Worm (Caenorhabditis elegans): ENCODE measurements around the gene H37A05.2.
A peak's percentile ranks its signal among the peaks of the same experiment; 100 is the strongest.

H37A05.2 gene

DNA sequence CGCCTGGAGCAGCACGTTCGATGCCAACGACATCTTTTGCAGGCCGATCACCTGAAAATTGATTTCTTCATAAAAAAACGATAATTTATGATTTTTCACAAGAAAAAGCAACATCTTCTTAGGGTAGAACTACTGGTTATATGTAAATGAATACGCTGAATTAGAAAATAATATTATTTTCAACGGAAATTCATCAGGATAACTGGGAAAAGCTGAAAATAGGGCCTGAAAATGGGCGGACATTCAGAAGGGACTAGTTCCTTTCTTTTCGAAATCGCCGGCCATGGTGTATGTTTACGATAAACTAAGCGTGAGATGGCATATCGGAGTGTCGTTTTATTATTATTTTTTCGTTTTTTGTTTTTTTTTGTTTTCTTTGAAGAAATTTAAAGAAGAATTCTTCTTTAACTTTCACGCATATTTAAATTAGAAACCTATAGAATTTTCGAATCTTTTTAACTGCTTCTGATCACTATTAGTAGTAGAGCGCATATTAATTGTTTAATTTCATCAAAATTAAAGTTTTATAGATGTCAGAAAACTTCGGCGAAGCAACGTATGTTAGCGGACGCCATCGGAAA, 8.4 kb downstream of the H37A05.2 start, which contains the start of the genes nduv-2 and F53F4.12 (continued):
- TF ChIP-seq nhr-28 (tag; optimal IDR thresholded peaks at IDR 0.05) (no peak), elt-3 (tag; optimal IDR thresholded peaks at IDR 0.05) (no peak), efl-1 (optimal IDR thresholded peaks at IDR 0.05) (peak; percentile 47 to 49), efl-1 (GFP tag; optimal IDR thresholded peaks at IDR 0.05 in 1 of 2) (peak; percentile 30 to 95), ceh-8 (GFP tag; optimal IDR thresholded peaks at IDR 0.05) (no peak), xbp-1 (tag; optimal IDR thresholded peaks at IDR 0.05) (no peak), sox-4 (tag; optimal IDR thresholded peaks at IDR 0.05) (no peak), rnt-1 (tag; optimal IDR thresholded peaks at IDR 0.05) (peak; percentile 67), ztf-4 (tag; optimal IDR thresholded peaks at IDR 0.05) (no peak), ceh-90 (tag; optimal IDR thresholded peaks at IDR 0.05) (no peak), aly-2 (tag; optimal IDR thresholded peaks at IDR 0.05) (no peak), ets-5 (GFP tag; IDR thresholded peaks at IDR 0.05) (no peak), lin-14 (GFP tag; optimal IDR thresholded peaks at IDR 0.05) (no peak), irx-1 (tag; optimal IDR thresholded peaks at IDR 0.05) (no peak), mab-9 (GFP tag; IDR thresholded peaks at IDR 0.05) (no peak), ces-1 (GFP tag; optimal IDR thresholded peaks at IDR 0.05) (no peak), ceh-82 (tag; optimal IDR thresholded peaks at IDR 0.05) (peak in 1 of 3 experiments; percentile 51), pax-3 (tag; optimal IDR thresholded peaks at IDR 0.05) (no peak), zip-4 (GFP tag; optimal IDR thresholded peaks at IDR 0.05) (no peak), egl-13 (tag; optimal IDR thresholded peaks at IDR 0.05) (no peak), nhr-11 (tag; optimal IDR thresholded peaks at IDR 0.05) (no peak), nhr-76 (tag; optimal IDR thresholded peaks at IDR 0.05) (no peak), F16B12.6 (tag; optimal IDR thresholded peaks at IDR 0.05) (no peak), tbx-2 (tag; optimal IDR thresholded peaks at IDR 0.05) (peak; percentile 19), pag-3 (tag; optimal IDR thresholded peaks at IDR 0.05; ENCODE audit: borderline replicate concordance, insufficient read depth) (no peak), C34B4.2 (tag; optimal IDR thresholded peaks at IDR 0.05) (no peak), mep-1 (tag; optimal IDR thresholded peaks at IDR 0.05) (no peak), C04F5.9 (tag; optimal IDR thresholded peaks at IDR 0.05) (no peak), C16A3.4 (tag; optimal IDR thresholded peaks at IDR 0.05) (peak; percentile 20), nhr-84 (tag; optimal IDR thresholded peaks at IDR 0.05) (no peak), efl-3 (GFP tag; optimal IDR thresholded peaks at IDR 0.05) (no peak), unc-86 (tag; optimal IDR thresholded peaks at IDR 0.05) (no peak), isw-1 (GFP tag; IDR thresholded peaks at IDR 0.05) (no peak), nhr-90 (tag; optimal IDR thresholded peaks at IDR 0.05; ENCODE audit: poor library complexity) (no peak), fkh-8 (tag; optimal IDR thresholded peaks at IDR 0.05) (no peak), pqm-1 (tag; optimal IDR thresholded peaks at IDR 0.05) (no peak), zag-1 (tag; optimal IDR thresholded peaks at IDR 0.05) (no peak), nhr-85 (tag) (no peak), unc-62 (GFP tag; optimal IDR thresholded peaks at IDR 0.05) (no peak), lsy-2 (tag; optimal IDR thresholded peaks at IDR 0.05) (peak in 1 of 2 experiments; percentile 66), dpl-1 (GFP tag; optimal IDR thresholded peaks at IDR 0.05) (peak; percentile 7 to 71 (median 59)), blmp-1 (tag; optimal IDR thresholded peaks at IDR 0.05) (peak; percentile 47), lin-35 (GFP tag; optimal IDR thresholded peaks at IDR 0.05) (peak; percentile 31 to 45), tlp-1 (tag; optimal IDR thresholded peaks at IDR 0.05) (no peak)

DNA sequence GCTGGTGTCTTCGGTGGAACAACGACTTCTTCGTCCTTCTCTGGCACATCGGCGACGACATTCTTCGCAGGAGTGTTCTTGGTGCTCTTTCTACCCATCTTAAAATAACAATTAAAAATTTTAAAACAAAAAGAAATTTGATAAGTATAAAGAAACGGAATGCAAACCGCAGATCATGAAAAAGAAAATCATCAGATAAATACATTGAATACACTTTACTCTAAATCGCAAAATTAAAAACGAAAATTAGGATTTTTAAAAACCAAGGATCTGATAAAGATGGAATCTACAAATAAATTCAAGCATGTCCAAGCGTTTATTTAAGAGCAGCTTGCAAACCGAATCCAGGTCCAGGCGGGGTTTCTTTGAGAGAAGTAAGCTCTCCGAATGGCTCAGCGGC, 9.6 kb downstream of the H37A05.2 start, which contains the start of gene F53F4.11:
Gene F53F4.11 (minus strand): TSS at position 101 of the 400 bp plus-strand sequence.
- TF ChIP-seq nhr-90 (tag; optimal IDR thresholded peaks at IDR 0.05; ENCODE audit: poor library complexity), result no peak
- no peak for TF ChIP-seq nhr-237 (tag; optimal IDR thresholded peaks at IDR 0.05)
- TF ChIP-seq fkh-8 (tag; optimal IDR thresholded peaks at IDR 0.05), result no peak
- TF ChIP-seq efl-3 (GFP tag; optimal IDR thresholded peaks at IDR 0.05), result no peak
- TF ChIP-seq snpc-4 (tag; optimal IDR thresholded peaks at IDR 0.05), result no peak
- no peak for TF ChIP-seq ceh-90 (tag; optimal IDR thresholded peaks at IDR 0.05)
- TF ChIP-seq pqm-1 (tag; optimal IDR thresholded peaks at IDR 0.05), result no peak
- no peak for TF ChIP-seq ztf-11 (tag; optimal IDR thresholded peaks at IDR 0.05)
- TF ChIP-seq lin-39 (tag; optimal IDR thresholded peaks at IDR 0.05), result no peak
- TF ChIP-seq xbp-1 (tag; optimal IDR thresholded peaks at IDR 0.05), result no peak
- no peak for TF ChIP-seq ces-1 (GFP tag; optimal IDR thresholded peaks at IDR 0.05)
- TF ChIP-seq nhr-12 (tag; optimal IDR thresholded peaks at IDR 0.05), result no peak
- TF ChIP-seq unc-130 (tag; optimal IDR thresholded peaks at IDR 0.05), result no peak
- TF ChIP-seq unc-62 (GFP tag; optimal IDR thresholded peaks at IDR 0.05), result no peak
- TF ChIP-seq aly-2 (tag; optimal IDR thresholded peaks at IDR 0.05), result no peak
